Worm (Caenorhabditis elegans) whole organism, L3 larva: ENCODE results near the gene hda-6.
A peak's percentile ranks its signal among the peaks of the same experiment; 100 is the strongest.

Experiments
- ceh-16 ChIP-seq: sonication (generic microtip); optimal IDR thresholded peaks from 2 replicates; lab custom pipeline; 2017; ENCODE audit warnings: missing biosample characterization, missing genetic modification characterization
- ceh-28 ChIP-seq: fragments of 150-350 bp; optimal IDR thresholded peaks from 2 replicates; lab custom pipeline; 2014; ENCODE audit warnings: missing biosample characterization, missing genetic modification reagents, missing genetic modification characterization
- elt-1 ChIP-seq: fragments of 150-350 bp; optimal IDR thresholded peaks from 2 replicates; lab custom pipeline; 2014; ENCODE audit warnings: missing biosample characterization, missing genetic modification characterization
- elt-2 ChIP-seq: sonication (generic microtip); optimal IDR thresholded peaks from 2 replicates; lab custom pipeline; 2016; ENCODE audit warnings: missing genetic modification reagents, mild to moderate bottlenecking, missing genetic modification characterization, missing compliant biosample characterization
- elt-3 ChIP-seq, 3 experiments: fragments of 150-350 bp in 1 of 3; sonication (generic microtip) in 2 of 3; optimal IDR thresholded peaks; 2 replicates in 2 of 3; 4 replicates in 1 of 3; lab custom pipeline; 2014 to 2017; ENCODE audit warnings: missing biosample characterization in 3 of 3, missing genetic modification characterization in 3 of 3
- lin-15B ChIP-seq: fragments of 150-350 bp; optimal IDR thresholded peaks from 2 replicates; lab custom pipeline; 2014; ENCODE audit warnings: missing biosample characterization, missing genetic modification characterization
- skn-1 ChIP-seq: fragments of 150-350 bp; optimal IDR thresholded peaks from 2 replicates; lab custom pipeline; 2014; ENCODE audit warnings: missing biosample characterization, missing genetic modification characterization
- snpc-4 ChIP-seq: fragments of 150-350 bp; optimal IDR thresholded peaks from 2 replicates; lab custom pipeline; 2014; ENCODE audit warnings: missing biosample characterization, missing genetic modification characterization

DNA sequence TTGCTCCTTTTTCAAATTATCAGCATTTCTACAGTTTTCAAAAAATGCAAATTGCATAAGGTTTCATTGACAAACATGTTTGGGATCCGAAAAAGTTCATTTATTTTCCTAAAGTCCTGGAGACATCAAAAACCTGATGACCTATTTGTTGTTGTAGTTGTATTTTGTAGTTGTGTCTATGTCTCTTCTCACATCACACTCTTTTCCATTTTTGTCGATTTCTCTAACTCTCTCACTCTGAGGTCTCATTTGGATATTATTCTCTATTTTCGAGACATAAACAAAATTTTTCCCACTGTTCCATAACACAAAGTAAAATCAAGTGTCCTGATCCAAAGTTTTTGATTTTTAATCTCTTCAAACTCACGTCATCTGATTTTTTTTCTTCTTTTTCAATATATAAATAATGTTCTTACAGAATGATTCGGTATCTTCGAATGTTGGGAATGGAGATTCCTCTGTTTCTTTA, 45.2 kb downstream of the hda-6 start, which contains the start of gene slc-46A:
- peak; percentile 50 for TF ChIP-seq elt-2 (tag; lab: Kevin White, UChicago)
- no peak for TF ChIP-seq elt-1
- TF ChIP-seq ceh-28 (tag; lab: Kevin White, UChicago) = no peak
- no peak for TF ChIP-seq ceh-16 (tag; lab: Kevin White, UChicago)
- TF ChIP-seq lin-15B = no peak
- peak; percentile 48 for TF ChIP-seq snpc-4 (tag; lab: Kevin White, UChicago)
- TF ChIP-seq skn-1 (tag; lab: Kevin White, UChicago) = no peak
- no peak for TF ChIP-seq elt-3 (tag; optimal IDR thresholded peaks at IDR 0.05; lab: Kevin White, UChicago)
